Fruit fly (Drosophila melanogaster): ENCODE results near the gene CG43220.

CG43220 gene

dm6 chr2L:17450505-17451415 is 35.6 kb upstream of the CG43220 start (continued):
- TF ChIP-seq sim (GFP tag; IDR thresholded peaks at IDR 0.05) (no peak), lbe (GFP tag; optimal IDR thresholded peaks at IDR 0.05) (peak; percentile 60), sima (GFP tag; optimal IDR thresholded peaks at IDR 0.05) (no peak), amos (GFP tag; IDR thresholded peaks at IDR 0.05; ENCODE audit: partially characterized antibody) (no peak), unpg (GFP tag; optimal IDR thresholded peaks at IDR 0.05) (peak; percentile 76), schlank (tag; optimal IDR thresholded peaks at IDR 0.05) (peak; percentile 21), fd64A (GFP tag; optimal IDR thresholded peaks at IDR 0.05) (no peak), CG11247 (GFP tag; IDR thresholded peaks at IDR 0.05) (no peak; the same call in 1 of the 2 replicates), dmrt11E (tag; optimal IDR thresholded peaks at IDR 0.05) (no peak), hbn (GFP tag; IDR thresholded peaks at IDR 0.05; ENCODE audit: partially characterized antibody) (no peak), bbx (GFP tag; IDR thresholded peaks at IDR 0.05; ENCODE audit: partially characterized antibody) (no peak), esg (GFP tag; conservative IDR thresholded peaks at IDR 0.05) (0 out of 2 replicates have a peak, but pooled peaks have one; percentile 5), E2f1 (GFP tag; IDR thresholded peaks at IDR 0.05) (no peak), oc (tag; optimal IDR thresholded peaks at IDR 0.05) (peak; percentile 37), Meics (GFP tag; optimal IDR thresholded peaks at IDR 0.05) (peak; percentile 79), CG12299 (tag; optimal IDR thresholded peaks at IDR 0.05) (peak; percentile 38), bcd (GFP tag; optimal IDR thresholded peaks at IDR 0.05) (peak; percentile 56), nom (GFP tag; optimal IDR thresholded peaks at IDR 0.05) (peak; percentile 33), ap (GFP tag; IDR thresholded peaks at IDR 0.05) (no peak), org-1 (GFP tag; optimal IDR thresholded peaks at IDR 0.05) (peak; percentile 40), Sin3A (optimal IDR thresholded peaks at IDR 0.05) (no peak), CG12071 (GFP tag; optimal IDR thresholded peaks at IDR 0.05) (peak; percentile 35), CG12104 (GFP tag; optimal IDR thresholded peaks at IDR 0.05) (peak; percentile 40), CG7839 (tag; optimal IDR thresholded peaks at IDR 0.05) (peak; percentile 75), Atf6 (GFP tag; IDR thresholded peaks at IDR 0.05) (peak; percentile 72), CG18599 (GFP tag; optimal IDR thresholded peaks at IDR 0.05) (peak; percentile 72), CG10565 (GFP tag; optimal IDR thresholded peaks at IDR 0.05) (no peak), GATAe (GFP tag; conservative IDR thresholded peaks at IDR 0.05) (no peak), Bgb (GFP tag; IDR thresholded peaks at IDR 0.05; ENCODE audit: partially characterized antibody) (no peak), usp (GFP tag; optimal IDR thresholded peaks at IDR 0.05) (no peak), CG18619 (GFP tag; optimal IDR thresholded peaks at IDR 0.05) (peak; percentile 68), CG2120 (GFP tag; optimal IDR thresholded peaks at IDR 0.05) (peak; percentile 80), nerfin-1 (tag; optimal IDR thresholded peaks at IDR 0.05) (peak; percentile 13), CG4730 (GFP tag; IDR thresholded peaks at IDR 0.05) (no peak), az2 (GFP tag; optimal IDR thresholded peaks at IDR 0.05) (peak; percentile 44), Mad (GFP tag; optimal IDR thresholded peaks at IDR 0.05) (no peak), pzg (GFP tag; optimal IDR thresholded peaks at IDR 0.05) (no peak), CG9876 (GFP tag; optimal IDR thresholded peaks at IDR 0.05) (no peak), CG7745 (tag; optimal IDR thresholded peaks at IDR 0.05) (no peak), Fer2 (tag; optimal IDR thresholded peaks at IDR 0.05) (peak; percentile 18), CG9727 (GFP tag; optimal IDR thresholded peaks at IDR 0.05) (peak; percentile 56), BtbVII (GFP tag; optimal IDR thresholded peaks at IDR 0.05) (peak; percentile 50), sna (GFP tag; IDR thresholded peaks at IDR 0.05; ENCODE audit: partially characterized antibody) (no peak), cg (GFP tag; optimal IDR thresholded peaks at IDR 0.05) (no peak), Jarid2 (GFP tag; optimal IDR thresholded peaks at IDR 0.05) (no peak), jing (GFP tag; optimal IDR thresholded peaks at IDR 0.05) (no peak), CG16779 (GFP tag; IDR thresholded peaks at IDR 0.05) (0 out of 2 replicates have a peak, but pooled peaks have one; percentile 30), disco-r (GFP tag; optimal IDR thresholded peaks at IDR 0.05) (no peak)
